Fruit fly (Drosophila melanogaster): Measurements from ENCODE around the gene CG13282.

CG13282 gene

DNA sequence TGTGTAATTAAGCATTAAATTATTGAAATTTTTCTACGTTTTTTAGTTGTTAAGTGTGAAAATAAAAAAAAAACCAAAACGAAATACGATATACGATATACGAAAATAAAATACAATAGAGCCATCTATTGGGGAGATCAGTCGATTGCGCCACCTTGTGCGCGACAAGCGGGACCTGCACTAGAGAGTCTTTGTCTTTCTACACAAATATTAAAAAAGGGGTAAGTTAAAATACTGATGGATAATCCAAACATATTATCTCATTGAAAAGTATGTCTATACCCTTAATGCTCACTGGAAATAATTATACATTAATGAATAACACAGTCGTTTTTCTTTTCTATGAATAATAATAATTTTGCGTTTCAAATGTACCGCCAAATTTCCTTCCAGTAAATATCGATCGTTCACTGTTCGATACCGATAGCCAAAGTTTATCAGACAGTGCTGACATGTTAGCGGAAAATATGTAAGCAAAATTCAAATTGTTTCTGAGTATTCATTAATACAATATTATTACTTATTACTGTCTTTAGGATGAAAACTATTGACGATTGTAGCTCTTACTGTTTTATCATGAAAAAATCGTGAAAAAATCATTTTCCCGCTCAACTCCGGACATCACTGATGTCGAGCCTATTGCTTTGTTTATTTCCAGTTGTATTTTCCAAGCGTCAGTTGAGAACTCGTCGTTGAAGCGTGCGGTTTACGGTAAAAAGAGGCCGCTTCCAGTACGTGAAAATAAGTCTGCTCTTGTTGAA, 18.1 kb downstream of the CG13282 start, which contains the start of gene mdy (continued):
- TF ChIP-seq Awh (GFP tag; IDR thresholded peaks at IDR 0.05) (0 out of 2 replicates have a peak, but pooled peaks have one; percentile 13), Poxn (GFP tag; IDR thresholded peaks at IDR 0.05) (0 out of 2 replicates have a peak, but pooled peaks have one; percentile 5), CG7786 (GFP tag; optimal IDR thresholded peaks at IDR 0.05) (peak; percentile 46), Oaz (GFP tag; IDR thresholded peaks at IDR 0.05) (0 out of 2 replicates have a peak, but pooled peaks have one; percentile 12), CG14710 (tag; optimal IDR thresholded peaks at IDR 0.05) (peak; percentile 58), mam (GFP tag; optimal IDR thresholded peaks at IDR 0.05) (peak; percentile 33), sqz (GFP tag; optimal IDR thresholded peaks at IDR 0.05) (no peak), E2f2 (GFP tag; IDR thresholded peaks at IDR 0.05) (peak; percentile 92), pb (GFP tag; optimal IDR thresholded peaks at IDR 0.05) (peak; percentile 39), bcd (GFP tag; optimal IDR thresholded peaks at IDR 0.05) (peak; percentile 28), Aef1 (GFP tag; IDR thresholded peaks at IDR 0.05) (peak; percentile 47; the same call in 2 of the 3 replicates), scrt (GFP tag; optimal IDR thresholded peaks at IDR 0.05) (no peak), CG2202 (tag; optimal IDR thresholded peaks at IDR 0.05) (no peak), CG2712 (tag; optimal IDR thresholded peaks at IDR 0.05) (peak; percentile 68), Taf1 (GFP tag; IDR thresholded peaks at IDR 0.05) (no peak), cad (GFP tag; optimal IDR thresholded peaks at IDR 0.05) (no peak), disco-r (GFP tag; optimal IDR thresholded peaks at IDR 0.05) (no peak), CoRest (tag; optimal IDR thresholded peaks at IDR 0.05) (peak; percentile 75), Gug (GFP tag; IDR thresholded peaks at IDR 0.05) (peak; percentile 51; the same call in 2 of the 4 replicates), vvl (GFP tag; IDR thresholded peaks at IDR 0.05) (peak; percentile 75), nau (GFP tag; optimal IDR thresholded peaks at IDR 0.05) (no peak), Ets65A (GFP tag) (peak; percentile 73), CG13296 (GFP tag; optimal IDR thresholded peaks at IDR 0.05) (no peak), CG6689 (GFP tag; IDR thresholded peaks at IDR 0.05) (peak; percentile 60; the same call in 1 of the 2 replicates), ham (GFP tag; IDR thresholded peaks at IDR 0.05) (no peak), psq (GFP tag; optimal IDR thresholded peaks at IDR 0.05) (no peak), CG18476 (GFP tag; optimal IDR thresholded peaks at IDR 0.05) (peak; percentile 71), CG2875 (GFP tag; optimal IDR thresholded peaks at IDR 0.05) (no peak), tna (GFP tag; IDR thresholded peaks at IDR 0.05; ENCODE audit: partially characterized antibody) (no peak), CG15601 (tag; optimal IDR thresholded peaks at IDR 0.05) (peak; percentile 44), CG9817 (tag; optimal IDR thresholded peaks at IDR 0.05) (peak; percentile 19), ind (GFP tag; optimal IDR thresholded peaks at IDR 0.05) (peak; percentile 12), CG10209 (GFP tag; optimal IDR thresholded peaks at IDR 0.05) (peak; percentile 51), ken (GFP tag; IDR thresholded peaks at IDR 0.05) (peak; percentile 60; the same call in 1 of the 3 replicates), Scr (GFP tag; IDR thresholded peaks at IDR 0.05; ENCODE audit: partially characterized antibody) (peak; percentile 61; the same call in 1 of the 2 replicates), p53 (GFP tag; optimal IDR thresholded peaks at IDR 0.05) (no peak), CG10654 (GFP tag; optimal IDR thresholded peaks at IDR 0.05) (no peak), wek (GFP tag; optimal IDR thresholded peaks at IDR 0.05) (no peak), ro (GFP tag; IDR thresholded peaks at IDR 0.05) (no peak), CG13775 (GFP tag; optimal IDR thresholded peaks at IDR 0.05) (peak; percentile 71), stc (GFP tag; IDR thresholded peaks at IDR 0.05) (0 out of 2 replicates have a peak, but pooled peaks have one; percentile 5), CG5953 (GFP tag; IDR thresholded peaks at IDR 0.05) (no peak), PHDP (tag; optimal IDR thresholded peaks at IDR 0.05) (peak; percentile 58), HLH3B (GFP tag; IDR thresholded peaks at IDR 0.05) (peak; percentile 44), CG18764 (GFP tag; optimal IDR thresholded peaks at IDR 0.05) (no peak), hkb (optimal IDR thresholded peaks at IDR 0.05) (no peak), hkb (GFP tag; IDR thresholded peaks at IDR 0.05) (peak; percentile 57; the same call in 1 of the 2 replicates), Dll (GFP tag; IDR thresholded peaks at IDR 0.05; ENCODE audit: partially characterized antibody) (peak; percentile 69), ab (GFP tag; optimal IDR thresholded peaks at IDR 0.05) (peak; percentile 36), CG12219 (GFP tag; optimal IDR thresholded peaks at IDR 0.05) (no peak)
